Worm (Caenorhabditis elegans): ENCODE data around the gene cpg-7.

Gene cpg-7

DNA sequence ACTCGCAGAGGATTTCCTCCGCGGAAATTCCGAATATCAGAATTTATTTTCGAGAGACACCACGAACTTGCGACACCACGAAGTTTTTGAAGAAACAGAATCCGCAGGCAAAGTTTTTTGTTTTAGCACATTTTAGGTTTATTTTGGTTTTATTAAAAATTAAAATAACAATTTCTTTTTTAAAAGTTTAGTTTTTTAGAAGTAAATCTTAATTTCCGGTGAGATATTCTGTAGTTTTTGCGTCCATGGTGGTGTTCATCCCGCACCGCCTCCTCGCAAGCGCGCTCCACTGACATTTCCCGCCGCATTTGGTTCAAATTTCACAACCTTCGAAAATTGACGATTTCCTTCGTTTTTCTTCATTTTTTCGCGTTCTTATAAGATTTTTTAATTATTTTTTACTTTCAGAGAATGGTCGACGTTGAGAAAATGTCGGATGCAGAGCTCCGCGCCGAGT is 46.0 kb downstream of the cpg-7 start, which contains the start of gene lem-2 (continued):
- TF ChIP-seq attf-6 (GFP tag; IDR thresholded peaks at IDR 0.05) (no peak), lir-1 (GFP tag; conservative IDR thresholded peaks at IDR 0.05) (0 out of 2 replicates have a peak, but pooled peaks have one; percentile 37), madf-6 (GFP tag; IDR thresholded peaks at IDR 0.05) (peak; percentile 64), nhr-80 (tag; optimal IDR thresholded peaks at IDR 0.05) (peak; percentile 34), Y56A3A.18 (GFP tag; IDR thresholded peaks at IDR 0.05) (no peak), ets-4 (GFP tag; optimal IDR thresholded peaks at IDR 0.05) (no peak), madf-10 (tag; optimal IDR thresholded peaks at IDR 0.05) (peak; percentile 68), attf-5 (GFP tag; optimal IDR thresholded peaks at IDR 0.05) (peak; percentile 91), lin-35 (GFP tag; optimal IDR thresholded peaks at IDR 0.05) (peak in 1 of 3 experiments; percentile 57), madf-8 (GFP tag; conservative IDR thresholded peaks at IDR 0.05) (no peak; the same call in 1 of the 2 replicates), ztf-28 (GFP tag; IDR thresholded peaks at IDR 0.05) (peak; percentile 84), pbrm-1 (GFP tag; IDR thresholded peaks at IDR 0.05) (peak; percentile 64; the same call in 1 of the 2 replicates), rec-8 (tag; optimal IDR thresholded peaks at IDR 0.05) (peak in 1 of 2 experiments; percentile 51), ceh-91 (GFP tag; IDR thresholded peaks at IDR 0.05) (peak; percentile 65), attf-3 (GFP tag; conservative IDR thresholded peaks at IDR 0.05) (peak; percentile 58), snpc-4 (GFP tag; optimal IDR thresholded peaks at IDR 0.05) (no peak), snpc-4 (tag; optimal IDR thresholded peaks at IDR 0.05) (peak; percentile 9 to 60 (median 32)), ceh-100 (GFP tag; IDR thresholded peaks at IDR 0.05) (peak; percentile 98), B0035.1 (tag; optimal IDR thresholded peaks at IDR 0.05) (peak; percentile 12), efl-1 (GFP tag; optimal IDR thresholded peaks at IDR 0.05) (peak; percentile 74), lsl-1 (GFP tag; optimal IDR thresholded peaks at IDR 0.05) (peak; percentile 63), tbp1 (GFP tag; optimal IDR thresholded peaks at IDR 0.05) (peak; percentile 56), F33H1.4 (GFP tag; IDR thresholded peaks at IDR 0.05) (peak; percentile 38; the same call in 1 of the 2 replicates), T07F8.4 (tag; optimal IDR thresholded peaks at IDR 0.05) (peak; percentile 15), mcd-1 (GFP tag; IDR thresholded peaks at IDR 0.05) (peak; percentile 94), let-607 (tag; optimal IDR thresholded peaks at IDR 0.05) (peak in 1 of 2 experiments; percentile 29), ekl-4 (GFP tag; IDR thresholded peaks at IDR 0.05) (0 out of 2 replicates have a peak, but pooled peaks have one; percentile 12), K12H6.12 (tag; optimal IDR thresholded peaks at IDR 0.05) (peak; percentile 76), Y53G8AR.9 (GFP tag; conservative IDR thresholded peaks at IDR 0.05) (peak; percentile 11; the same call in 1 of the 2 replicates), bed-2 (GFP tag; IDR thresholded peaks at IDR 0.05) (peak; percentile 90), D2030.7 (GFP tag; IDR thresholded peaks at IDR 0.05) (peak; percentile 75)

DNA sequence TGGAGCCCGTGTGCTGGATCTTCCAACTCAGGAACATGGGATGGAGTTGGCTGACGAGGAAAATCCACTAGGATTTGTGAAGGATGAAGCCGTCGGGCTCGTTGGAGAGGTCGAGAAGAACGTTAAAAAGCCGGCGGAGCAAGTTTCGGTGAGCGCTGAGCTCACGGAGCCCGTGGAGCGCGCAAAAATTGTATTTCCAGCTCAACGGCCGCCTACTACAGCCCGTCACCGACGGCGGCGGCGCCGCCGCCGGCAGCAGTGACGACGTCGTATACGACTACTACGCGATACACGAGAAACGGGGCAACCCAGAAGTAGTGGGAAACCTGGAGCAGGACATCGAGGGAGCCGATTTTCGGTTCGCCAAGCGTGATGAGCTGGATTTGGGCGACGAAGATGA is 48.1 kb downstream of the cpg-7 start:
- TF ChIP-seq egrh-3 (GFP tag; IDR thresholded peaks at IDR 0.05) (peak; percentile 38; the same call in 1 of the 2 replicates), hmg-20 (GFP tag; IDR thresholded peaks at IDR 0.05) (no peak)

DNA sequence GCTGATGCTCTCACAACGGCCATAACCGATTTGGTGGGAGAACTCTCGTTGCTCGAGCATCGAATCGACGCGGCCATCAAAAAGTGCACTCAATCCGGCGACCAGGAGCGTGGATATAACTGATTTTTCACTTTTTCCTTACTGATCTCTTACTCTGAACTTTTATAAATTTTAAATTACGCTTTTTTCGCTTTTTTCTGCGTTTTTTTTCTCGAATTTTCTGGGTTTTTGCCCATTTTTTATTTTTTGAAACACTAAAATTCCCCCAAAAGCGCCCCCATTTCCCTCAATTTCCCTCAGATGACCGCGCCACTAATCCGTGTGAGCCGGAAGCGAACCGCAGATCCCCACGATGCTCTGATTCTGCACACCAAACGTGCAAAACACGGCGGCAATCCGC is 48.6 kb downstream of the cpg-7 start, which contains the start of gene W01G7.4:
TSS of gene W01G7.4 (plus strand) at position 301 of the 400 bp plus-strand sequence.
- TF ChIP-seq mcd-1 (GFP tag; IDR thresholded peaks at IDR 0.05) = no peak
- 0 out of 2 replicates have a peak, but pooled peaks have one; percentile 42 for TF ChIP-seq lin-26 (GFP tag; IDR thresholded peaks at IDR 0.05)

DNA sequence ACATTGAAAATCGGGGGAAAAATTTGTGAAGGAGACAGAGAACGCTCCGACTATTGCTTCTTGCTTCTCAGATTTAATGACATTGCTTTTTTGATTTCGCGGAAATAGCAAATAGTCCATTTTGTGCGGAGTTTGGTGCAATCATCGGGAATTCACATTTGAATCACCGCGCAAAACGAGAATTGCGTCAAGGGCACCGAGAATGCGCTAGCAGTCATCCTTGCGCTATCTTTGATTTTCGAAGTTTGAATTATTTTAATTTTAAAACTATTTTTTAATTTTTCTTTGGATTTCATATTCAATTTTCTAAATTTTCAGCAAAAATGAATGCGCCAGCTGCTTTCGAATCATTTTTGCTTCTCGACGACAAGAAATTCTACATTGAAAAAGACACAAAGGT is 49.3 kb downstream of the cpg-7 start, which contains the start of gene rpb-11:
TSS of gene rpb-11 (plus strand) at position 319 of the 400 bp plus-strand sequence.
- no peak for TF ChIP-seq bed-1 (GFP tag; IDR thresholded peaks at IDR 0.05)
- peak; percentile 93 for TF ChIP-seq rcor-1 (GFP tag; IDR thresholded peaks at IDR 0.05)
- peak; percentile 69; the same call in 1 of the 2 replicates for TF ChIP-seq attf-6 (GFP tag; IDR thresholded peaks at IDR 0.05)
- peak; percentile 67 for TF ChIP-seq madf-10 (tag; optimal IDR thresholded peaks at IDR 0.05)
- no peak for TF ChIP-seq ztf-22 (GFP tag; optimal IDR thresholded peaks at IDR 0.05)
- TF ChIP-seq athp-1 (tag; optimal IDR thresholded peaks at IDR 0.05) = peak; percentile 75
- TF ChIP-seq F39B2.1 (GFP tag; IDR thresholded peaks at IDR 0.05) = no peak
- peak; percentile 59 for TF ChIP-seq madf-8 (GFP tag; conservative IDR thresholded peaks at IDR 0.05)
- no peak for TF ChIP-seq F52B5.7 (tag; optimal IDR thresholded peaks at IDR 0.05)
- TF ChIP-seq mxl-1 (tag; optimal IDR thresholded peaks at IDR 0.05) = no peak
- peak; percentile 83 for TF ChIP-seq C17E4.6 (GFP tag; IDR thresholded peaks at IDR 0.05)
- peak; percentile 83 for TF ChIP-seq ZK185.1 (tag; optimal IDR thresholded peaks at IDR 0.05; ENCODE audit: poor library complexity, severe bottlenecking)
- TF ChIP-seq lir-1 (GFP tag; conservative IDR thresholded peaks at IDR 0.05) = peak; percentile 82
- no peak for TF ChIP-seq lag-1 (GFP tag; IDR thresholded peaks at IDR 0.05)

Measured in whole organism, young adult.